Worm (Caenorhabditis elegans) whole organism, L4 larva: ENCODE measurements around the gene cpn-2.

Experiments
- ctbp-1 ChIP-seq: fragments of 200-800 bp; sonication (Bioruptor generic); IDR thresholded peaks from 2 replicates; pipeline ENCODE4 v1.3.6; 2022; ENCODE audit warnings: missing genetic modification reagents, missing genetic modification characterization, missing compliant biosample characterization
- egl-27 ChIP-seq: sonication (generic microtip); optimal IDR thresholded peaks from 3 replicates; lab custom pipeline; 2017; ENCODE audit warnings: missing biosample characterization, missing genetic modification reagents, missing genetic modification characterization
- jun-1 ChIP-seq: fragments of 150-350 bp; optimal IDR thresholded peaks from 2 replicates; lab custom pipeline; 2014; ENCODE audit warnings: missing biosample characterization, missing genetic modification reagents, missing genetic modification characterization
- mxl-3 ChIP-seq: fragments of 200-800 bp; sonication (Bioruptor generic); optimal IDR thresholded peaks from 2 replicates; lab custom pipeline; 2018; ENCODE audit warnings: mild to moderate bottlenecking, missing genetic modification characterization, missing compliant biosample characterization
- pha-4 ChIP-seq, 2 experiments: fragments of 150-350 bp in 1 of 2; fragments of 200-800 bp in 1 of 2; sonication (Bioruptor generic) in 1 of 2; IDR thresholded peaks in 1 of 2; optimal IDR thresholded peaks in 1 of 2; 2 replicates each; pipeline versions ENCODE4 v1.3.6 to Lab custom; 2014 to 2022; ENCODE audit warnings: missing genetic modification characterization in 2 of 2, missing genetic modification reagents in 2 of 2, missing biosample characterization in 1 of 2, missing compliant biosample characterization in 1 of 2

DNA sequence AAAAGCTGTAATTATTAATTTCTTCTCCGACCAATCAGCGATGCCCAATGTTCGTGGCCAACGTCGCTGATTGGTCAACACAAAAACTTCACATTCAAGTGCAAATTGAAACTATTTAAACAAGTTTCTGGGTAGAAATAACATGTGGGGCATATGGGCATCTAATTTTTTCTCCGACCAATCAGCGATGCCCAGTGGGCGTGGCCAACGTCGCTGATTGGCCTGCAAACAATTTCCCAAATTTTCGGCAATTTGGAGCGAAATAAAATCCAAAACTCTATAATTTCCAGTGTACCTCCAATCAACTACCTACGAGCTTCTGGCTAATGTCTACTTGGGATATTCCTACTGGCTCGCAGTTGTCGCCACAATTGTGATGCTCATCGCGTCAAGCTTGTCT, 3.7 kb downstream of the cpn-2 start:
- TF ChIP-seq mxl-3 (GFP tag; lab: Kevin White, UChicago) = no peak
- TF ChIP-seq pha-4 (GFP tag; IDR thresholded peaks at IDR 0.05; lab: Robert Waterston, UW) = no peak
- TF ChIP-seq pha-4 (tag; optimal IDR thresholded peaks at IDR 0.05; lab: Kevin White, UChicago) = no peak
- no peak for TF ChIP-seq ctbp-1 (GFP tag; lab: Robert Waterston, UW)
- no peak for TF ChIP-seq jun-1
- TF ChIP-seq egl-27 = no peak
